Fruit fly (Drosophila melanogaster) whole organism, embryonic: ENCODE data around the gene CG43273.
A peak's percentile ranks its signal among the peaks of the same experiment; 100 is the strongest.

ENCODE experiments used
- Atf3 ChIP-seq: fragments of 200-800 bp; sonication (Bioruptor generic); optimal IDR thresholded peaks from 3 replicates; lab custom pipeline; 2016; ENCODE audit warnings: missing biosample characterization, missing genetic modification characterization
- Atf6 ChIP-seq: fragments of 200-800 bp; sonication (Bioruptor generic); IDR thresholded peaks from 2 replicates; pipeline ENCODE4 v1.3.6; 2022; ENCODE audit warnings: missing biosample characterization, missing genetic modification characterization
- Bdp1 ChIP-seq: fragments of 200-800 bp; sonication (Bioruptor generic); optimal IDR thresholded peaks from 3 replicates; lab custom pipeline; 2016; ENCODE audit warnings: missing biosample characterization, missing genetic modification characterization
- C15 ChIP-seq: fragments of 200-800 bp; sonication (Bioruptor generic); IDR thresholded peaks from 3 replicates; pipeline ENCODE4 v1.3.6; 2022; ENCODE audit warnings: missing biosample characterization, missing genetic modification characterization
- CG10147 ChIP-seq: fragments of 200-800 bp; sonication (Bioruptor generic); optimal IDR thresholded peaks from 2 replicates; lab custom pipeline; 2019; ENCODE audit warnings: missing biosample characterization, mild to moderate bottlenecking, missing genetic modification characterization, moderate library complexity
- CG10267 ChIP-seq: fragments of 200-800 bp; sonication (Bioruptor generic); optimal IDR thresholded peaks from 2 replicates; lab custom pipeline; 2018; ENCODE audit warnings: missing biosample characterization, mild to moderate bottlenecking, missing genetic modification characterization, moderate library complexity
- CG10366 ChIP-seq: fragments of 200-800 bp; sonication (Bioruptor generic); IDR thresholded peaks from 2 replicates; pipeline ENCODE4 v1.3.6; 2022; ENCODE audit warnings: missing biosample characterization, missing genetic modification characterization
- CG12942 ChIP-seq: fragments of 200-800 bp; sonication (Bioruptor generic); optimal IDR thresholded peaks from 3 replicates; lab custom pipeline; 2016; ENCODE audit warnings: missing biosample characterization, missing genetic modification characterization
- CG15269 ChIP-seq: fragments of 200-800 bp; sonication (Bioruptor generic); optimal IDR thresholded peaks from 2 replicates; lab custom pipeline; 2018; ENCODE audit warnings: missing biosample characterization, mild to moderate bottlenecking, missing genetic modification characterization, moderate library complexity
- CG1529 ChIP-seq: fragments of 200-800 bp; sonication (Bioruptor generic); optimal IDR thresholded peaks from 3 replicates; lab custom pipeline; 2018; ENCODE audit warnings: missing biosample characterization, missing genetic modification characterization
- CG1603 ChIP-seq: fragments of 200-800 bp; sonication (Bioruptor generic); optimal IDR thresholded peaks from 2 replicates; lab custom pipeline; 2019; ENCODE audit warnings: missing biosample characterization, mild to moderate bottlenecking, missing genetic modification characterization, moderate library complexity
- CG17328 ChIP-seq: fragments of 200-800 bp; sonication (Bioruptor generic); IDR thresholded peaks from 2 replicates; pipeline ENCODE4 v1.3.6; 2022; ENCODE audit warnings: missing biosample characterization, missing genetic modification characterization
- CG17361 ChIP-seq: fragments of 200-800 bp; sonication (Bioruptor generic); IDR thresholded peaks from 3 replicates; pipeline ENCODE4 v1.3.6; 2022; ENCODE audit warnings: missing biosample characterization, missing genetic modification characterization
- CG17568 ChIP-seq: fragments of 200-800 bp; sonication (Bioruptor generic); optimal IDR thresholded peaks from 2 replicates; lab custom pipeline; 2018; ENCODE audit warnings: missing biosample characterization, mild to moderate bottlenecking, missing genetic modification characterization, moderate library complexity
- CG17912 ChIP-seq: fragments of 200-800 bp; sonication (Bioruptor generic); optimal IDR thresholded peaks from 2 replicates; lab custom pipeline; 2018; ENCODE audit warnings: missing biosample characterization, mild to moderate bottlenecking, missing genetic modification characterization
- CG2202 ChIP-seq: fragments of 200-800 bp; sonication (Bioruptor generic); optimal IDR thresholded peaks from 2 replicates; lab custom pipeline; 2018; ENCODE audit warnings: missing biosample characterization, mild to moderate bottlenecking, missing genetic modification characterization
- CG2678 ChIP-seq: fragments of 200-800 bp; sonication (Bioruptor generic); optimal IDR thresholded peaks from 3 replicates; lab custom pipeline; 2019; ENCODE audit warnings: missing biosample characterization, mild to moderate bottlenecking, missing genetic modification characterization, moderate library complexity
- CG2875 ChIP-seq: fragments of 200-800 bp; sonication (Bioruptor generic); optimal IDR thresholded peaks from 2 replicates; lab custom pipeline; 2017; ENCODE audit warnings: missing biosample characterization, mild to moderate bottlenecking, missing genetic modification characterization, missing genetic modification reagents
- CG31224 ChIP-seq: fragments of 200-800 bp; sonication (Bioruptor generic); IDR thresholded peaks from 2 replicates; pipeline ENCODE4 v1.3.6; 2022; ENCODE audit warnings: missing biosample characterization, missing genetic modification characterization
- CG4424 ChIP-seq: fragments of 200-800 bp; sonication (Bioruptor generic); optimal IDR thresholded peaks from 3 replicates; lab custom pipeline; 2016; ENCODE audit warnings: missing biosample characterization, missing genetic modification characterization
- CG4820 ChIP-seq: fragments of 200-800 bp; sonication (Bioruptor generic); optimal IDR thresholded peaks from 3 replicates; lab custom pipeline; 2016; ENCODE audit warnings: missing biosample characterization, missing genetic modification characterization
- CG6272 ChIP-seq: fragments of 200-800 bp; sonication (Bioruptor generic); IDR thresholded peaks from 2 replicates; pipeline ENCODE4 v1.3.6; 2022; ENCODE audit warnings: missing biosample characterization, missing genetic modification characterization
- CG6654 ChIP-seq: fragments of 200-800 bp; sonication (Bioruptor generic); optimal IDR thresholded peaks from 2 replicates; lab custom pipeline; 2017; ENCODE audit warnings: missing biosample characterization, mild to moderate bottlenecking, missing genetic modification characterization
- CG8281 ChIP-seq: fragments of 200-800 bp; sonication (Bioruptor generic); optimal IDR thresholded peaks from 2 replicates; lab custom pipeline; 2018; ENCODE audit warnings: missing biosample characterization, mild to moderate bottlenecking, missing genetic modification characterization, moderate library complexity
- CG8478 ChIP-seq: fragments of >200 bp; optimal IDR thresholded peaks from 2 replicates; lab custom pipeline; 2018
- Camta ChIP-seq: fragments of 200-800 bp; sonication (Bioruptor generic); optimal IDR thresholded peaks from 2 replicates; lab custom pipeline; 2016; ENCODE audit warnings: missing biosample characterization, missing genetic modification characterization
- CrebB ChIP-seq: fragments of 200-800 bp; sonication (Bioruptor generic); optimal IDR thresholded peaks from 3 replicates; lab custom pipeline; 2018; ENCODE audit warnings: missing biosample characterization, mild to moderate bottlenecking, missing genetic modification characterization
- D19A ChIP-seq: fragments of 200-800 bp; optimal IDR thresholded peaks from 3 replicates; lab custom pipeline; 2019; ENCODE audit warnings: missing biosample characterization, mild to moderate bottlenecking, missing genetic modification characterization, moderate library complexity
- Hey ChIP-seq: fragments of 200-800 bp; sonication (Bioruptor generic); optimal IDR thresholded peaks from 3 replicates; lab custom pipeline; 2018; ENCODE audit warnings: missing biosample characterization, mild to moderate bottlenecking, missing genetic modification characterization
- Hr39 ChIP-seq: fragments of >200 bp; optimal IDR thresholded peaks from 2 replicates; lab custom pipeline; 2017
- Jarid2 ChIP-seq: fragments of 200-800 bp; sonication (Bioruptor generic); optimal IDR thresholded peaks from 3 replicates; lab custom pipeline; 2017; ENCODE audit warnings: mild to moderate bottlenecking, missing biosample characterization, missing genetic modification reagents, missing genetic modification characterization
- Lpt ChIP-seq: fragments of >200 bp; optimal IDR thresholded peaks from 2 replicates; lab custom pipeline; 2018; ENCODE audit warnings: missing biosample characterization, missing genetic modification characterization
- Mad ChIP-seq: fragments of 200-800 bp; sonication (Bioruptor generic); optimal IDR thresholded peaks from 2 replicates; lab custom pipeline; 2016; ENCODE audit warnings: missing biosample characterization, missing genetic modification characterization
- Max ChIP-seq: fragments of 200-800 bp; sonication (Bioruptor generic); optimal IDR thresholded peaks from 2 replicates; lab custom pipeline; 2016; ENCODE audit warnings: missing biosample characterization, mild to moderate bottlenecking, missing genetic modification characterization
- NC2β ChIP-seq: fragments of 200-800 bp; sonication (Bioruptor generic); optimal IDR thresholded peaks from 2 replicates; lab custom pipeline; 2016; ENCODE audit warnings: missing biosample characterization, missing genetic modification characterization
- NFAT ChIP-seq: fragments of 200-800 bp; sonication (Bioruptor generic); IDR thresholded peaks from 2 replicates; pipeline ENCODE4 v1.3.6; 2022; ENCODE audit warnings: missing biosample characterization, missing genetic modification characterization
- Ravus ChIP-seq: fragments of 200-800 bp; sonication (Bioruptor generic); IDR thresholded peaks from 2 replicates; pipeline ENCODE4 v1.3.6; 2022; ENCODE audit warnings: missing biosample characterization, missing genetic modification characterization
- Sin3A ChIP-seq: fragments of >200 bp; optimal IDR thresholded peaks from 2 replicates; lab custom pipeline; 2018
- ab ChIP-seq: fragments of 200-800 bp; sonication (Bioruptor generic); optimal IDR thresholded peaks from 2 replicates; lab custom pipeline; 2016; ENCODE audit warnings: missing biosample characterization, missing genetic modification characterization
- bigmax ChIP-seq: fragments of 200-800 bp; sonication (Bioruptor generic); optimal IDR thresholded peaks from 2 replicates; lab custom pipeline; 2018; ENCODE audit warnings: missing biosample characterization, mild to moderate bottlenecking, missing genetic modification characterization
- chn ChIP-seq: fragments of 200-800 bp; sonication (Bioruptor generic); optimal IDR thresholded peaks from 2 replicates; lab custom pipeline; 2016; ENCODE audit warnings: missing biosample characterization, missing genetic modification characterization
- dmrt99B ChIP-seq: fragments of 200-800 bp; sonication (Bioruptor generic); optimal IDR thresholded peaks from 2 replicates; lab custom pipeline; 2018; ENCODE audit warnings: missing biosample characterization, mild to moderate bottlenecking, missing genetic modification characterization, moderate library complexity
- eve ChIP-seq, 2 experiments: fragments of >200 bp; optimal IDR thresholded peaks; 2 replicates each; lab custom pipeline; 2017; ENCODE audit warnings: missing biosample characterization in 2 of 2, missing genetic modification characterization in 2 of 2
- fd96Cb ChIP-seq: fragments of 200-800 bp; sonication (Bioruptor generic); optimal IDR thresholded peaks from 2 replicates; lab custom pipeline; 2018; ENCODE audit warnings: missing biosample characterization, mild to moderate bottlenecking, missing genetic modification characterization, moderate library complexity
- gce ChIP-seq: fragments of 200-800 bp; sonication (Bioruptor generic); IDR thresholded peaks from 3 replicates; pipeline ENCODE4 v1.3.6; 2022; ENCODE audit warnings: missing biosample characterization, missing genetic modification characterization
- ken ChIP-seq: fragments of 200-800 bp; sonication (Bioruptor generic); IDR thresholded peaks from 3 replicates; pipeline ENCODE4 v1.3.6; 2022; ENCODE audit warnings: missing biosample characterization, missing genetic modification characterization
- luna ChIP-seq: fragments of 200-800 bp; sonication (Bioruptor generic); optimal IDR thresholded peaks from 2 replicates; lab custom pipeline; 2016; ENCODE audit warnings: missing biosample characterization, missing genetic modification characterization
- maf-S ChIP-seq: fragments of 200-800 bp; sonication (Bioruptor generic); optimal IDR thresholded peaks from 2 replicates; lab custom pipeline; 2016; ENCODE audit warnings: missing biosample characterization, missing genetic modification characterization
- pb ChIP-seq: fragments of 200-800 bp; sonication (Bioruptor generic); optimal IDR thresholded peaks from 3 replicates; lab custom pipeline; 2016; ENCODE audit warnings: missing biosample characterization, missing genetic modification characterization
- ro ChIP-seq: fragments of 200-800 bp; sonication (Bioruptor generic); IDR thresholded peaks from 2 replicates; pipeline ENCODE4 v1.3.6; 2022; ENCODE audit warnings: missing biosample characterization, missing genetic modification characterization
- so ChIP-seq: fragments of 200-800 bp; sonication (Bioruptor generic); IDR thresholded peaks from 3 replicates; pipeline ENCODE4 v1.3.6; 2022; ENCODE audit warnings: missing biosample characterization, missing genetic modification characterization
- toy ChIP-seq: fragments of 200-800 bp; sonication (Bioruptor generic); IDR thresholded peaks from 2 replicates; pipeline ENCODE4 v1.3.6; 2022; ENCODE audit warnings: missing biosample characterization, missing genetic modification characterization
- trem ChIP-seq: fragments of 200-800 bp; optimal IDR thresholded peaks from 3 replicates; lab custom pipeline; 2019; ENCODE audit warnings: missing biosample characterization, mild to moderate bottlenecking, missing genetic modification characterization, moderate library complexity

The CG43273 gene

dm6 chr3R:24870389-24871048 is 40.4 kb downstream of the CG43273 start, which contains the start of gene CycB3 (continued):
- TF ChIP-seq Bdp1 (GFP tag; lab: Kevin White, UChicago): peak; percentile 31
- no peak for TF ChIP-seq luna
- TF ChIP-seq fd96Cb (tag; lab: Kevin White, UChicago): no peak
- no peak for TF ChIP-seq ro
- TF ChIP-seq Jarid2 (GFP tag; lab: Kevin White, UChicago): peak; percentile 26
- no peak for TF ChIP-seq Hey (tag; lab: Kevin White, UChicago)
- TF ChIP-seq CG15269 (tag; lab: Kevin White, UChicago): no peak
- TF ChIP-seq dmrt99B (tag; lab: Kevin White, UChicago): no peak
- no peak for TF ChIP-seq CG12942 (GFP tag; lab: Kevin White, UChicago)
- TF ChIP-seq chn: no peak
- TF ChIP-seq CG2875 (GFP tag; lab: Kevin White, UChicago): no peak
- no peak for TF ChIP-seq Hr39
- TF ChIP-seq Atf6 (GFP tag; lab: Robert Waterston, UW): no peak
- no peak for TF ChIP-seq CG6654 (GFP tag; lab: Kevin White, UChicago)
- TF ChIP-seq pb (GFP tag; lab: Kevin White, UChicago): no peak
- TF ChIP-seq Sin3A (lab: Kevin White, UChicago): peak; percentile 53
- no peak for TF ChIP-seq Camta (GFP tag; lab: Kevin White, UChicago)
- no peak for TF ChIP-seq Lpt (GFP tag; lab: Kevin White, UChicago)
- no peak for TF ChIP-seq D19A (tag; lab: Kevin White, UChicago)
- TF ChIP-seq CG17328: peak; percentile 46; the same call in 1 of the 2 replicates
- TF ChIP-seq CG6272 (GFP tag; lab: Robert Waterston, UW): no peak
- no peak for TF ChIP-seq Ravus (GFP tag; lab: Robert Waterston, UW)
- no peak for TF ChIP-seq CG8281 (tag; lab: Kevin White, UChicago)
- TF ChIP-seq CG4820: no peak
- TF ChIP-seq CG17912 (GFP tag; lab: Kevin White, UChicago): peak; percentile 69
- TF ChIP-seq ken: 0 out of 3 replicates have a peak, but pooled peaks have one; percentile 9
- no peak for TF ChIP-seq CG10366 (GFP tag; lab: Robert Waterston, UW)
- no peak for TF ChIP-seq CG31224 (GFP tag; lab: Robert Waterston, UW)
- TF ChIP-seq C15 (GFP tag; lab: Robert Waterston, UW): no peak
- no peak for TF ChIP-seq CG10147
- no peak for TF ChIP-seq Mad (GFP tag; lab: Kevin White, UChicago)
- no peak for TF ChIP-seq CG8478 (lab: Kevin White, UChicago)
- no peak for TF ChIP-seq Atf3 (GFP tag; lab: Kevin White, UChicago)
- TF ChIP-seq CG10267 (tag; lab: Kevin White, UChicago): peak; percentile 47
- no peak for TF ChIP-seq Max (GFP tag; lab: Kevin White, UChicago)
- peak; percentile 91 for TF ChIP-seq CG1603 (tag; lab: Kevin White, UChicago)
- TF ChIP-seq CG4424 (GFP tag; lab: Kevin White, UChicago): no peak
- TF ChIP-seq bigmax: no peak
- no peak for TF ChIP-seq CG17361 (GFP tag; lab: Robert Waterston, UW)
- no peak for TF ChIP-seq eve (GFP tag; optimal IDR thresholded peaks at IDR 0.05; lab: Kevin White, UChicago)
- peak; percentile 51 for TF ChIP-seq NC2β (GFP tag; lab: Kevin White, UChicago)
- TF ChIP-seq CrebB (tag; lab: Kevin White, UChicago): no peak
- no peak for TF ChIP-seq toy (GFP tag; lab: Robert Waterston, UW)
- TF ChIP-seq trem (tag; lab: Kevin White, UChicago): peak; percentile 79
- no peak for TF ChIP-seq CG1529 (GFP tag; lab: Kevin White, UChicago)
- no peak for TF ChIP-seq ab (GFP tag; lab: Kevin White, UChicago)
- no peak for TF ChIP-seq maf-S (GFP tag; lab: Kevin White, UChicago)
- no peak for TF ChIP-seq CG2678 (tag; lab: Kevin White, UChicago)
- no peak for TF ChIP-seq CG2202 (tag; lab: Kevin White, UChicago)
- TF ChIP-seq so (GFP tag; lab: Robert Waterston, UW): no peak
- TF ChIP-seq CG17568 (GFP tag; lab: Kevin White, UChicago): no peak
- peak; percentile 39; the same call in 1 of the 3 replicates for TF ChIP-seq gce (GFP tag; lab: Robert Waterston, UW)
- TF ChIP-seq NFAT (GFP tag; lab: Robert Waterston, UW): no peak
